Fruit fly (Drosophila melanogaster) whole organism, embryonic: Measurements from ENCODE around the gene erm.

Experiments
- ATbp ChIP-seq: fragments of 200-800 bp; sonication (Bioruptor generic); optimal IDR thresholded peaks from 2 replicates; lab custom pipeline; 2017; ENCODE audit warnings: missing biosample characterization, mild to moderate bottlenecking, missing genetic modification characterization, missing genetic modification reagents
- CG10366 ChIP-seq: fragments of 200-800 bp; sonication (Bioruptor generic); IDR thresholded peaks from 2 replicates; pipeline ENCODE4 v1.3.6; 2022; ENCODE audit warnings: missing biosample characterization, missing genetic modification characterization
- CG11085 ChIP-seq: fragments of 200-800 bp; sonication (Bioruptor generic); IDR thresholded peaks from 2 replicates; pipeline ENCODE4 v1.3.6; 2022; ENCODE audit warnings: missing biosample characterization, missing genetic modification characterization
- CG11093 ChIP-seq: fragments of 200-800 bp; sonication (Bioruptor generic); IDR thresholded peaks from 3 replicates; pipeline ENCODE4 v1.3.6; 2022; ENCODE audit warnings: missing biosample characterization, missing genetic modification characterization
- CG12155 ChIP-seq: fragments of 200-800 bp; sonication (Bioruptor generic); optimal IDR thresholded peaks from 3 replicates; lab custom pipeline; 2016; ENCODE audit warnings: missing biosample characterization, missing genetic modification characterization
- CG12219 ChIP-seq: fragments of 200-800 bp; sonication (Bioruptor generic); optimal IDR thresholded peaks from 3 replicates; lab custom pipeline; 2018; ENCODE audit warnings: missing biosample characterization, mild to moderate bottlenecking, missing genetic modification characterization
- CG12744 ChIP-seq: fragments of 200-800 bp; sonication (Bioruptor generic); optimal IDR thresholded peaks from 2 replicates; lab custom pipeline; 2016; ENCODE audit warnings: missing biosample characterization, missing genetic modification characterization
- CG13424 ChIP-seq: fragments of 200-800 bp; sonication (Bioruptor generic); optimal IDR thresholded peaks from 2 replicates; lab custom pipeline; 2019; ENCODE audit warnings: missing biosample characterization, mild to moderate bottlenecking, missing genetic modification characterization, moderate library complexity
- CG14014 ChIP-seq: fragments of 200-800 bp; sonication (Bioruptor generic); IDR thresholded peaks from 2 replicates; pipeline ENCODE4 v1.3.6; 2022; ENCODE audit warnings: missing biosample characterization, missing genetic modification characterization
- CG14441 ChIP-seq: fragments of 200-800 bp; sonication (Bioruptor generic); IDR thresholded peaks from 2 replicates; pipeline ENCODE4 v1.3.6; 2022; ENCODE audit warnings: missing biosample characterization, missing genetic modification characterization
- CG17361 ChIP-seq: fragments of 200-800 bp; sonication (Bioruptor generic); IDR thresholded peaks from 3 replicates; pipeline ENCODE4 v1.3.6; 2022; ENCODE audit warnings: missing biosample characterization, missing genetic modification characterization
- CG2712 ChIP-seq: fragments of 200-800 bp; optimal IDR thresholded peaks from 3 replicates; lab custom pipeline; 2019; ENCODE audit warnings: missing biosample characterization, mild to moderate bottlenecking, missing genetic modification characterization, moderate library complexity
- CG2875 ChIP-seq: fragments of 200-800 bp; sonication (Bioruptor generic); optimal IDR thresholded peaks from 2 replicates; lab custom pipeline; 2017; ENCODE audit warnings: missing biosample characterization, mild to moderate bottlenecking, missing genetic modification characterization, missing genetic modification reagents
- CG32772 ChIP-seq: fragments of 200-800 bp; sonication (Bioruptor generic); IDR thresholded peaks from 2 replicates; pipeline ENCODE4 v1.3.6; 2022; ENCODE audit warnings: missing biosample characterization, missing genetic modification characterization
- CG3726 ChIP-seq: fragments of 200-800 bp; sonication (Bioruptor generic); IDR thresholded peaks from 3 replicates; pipeline ENCODE4, ENCODE4 v1.3.6; 2022; ENCODE audit warnings: missing biosample characterization, missing genetic modification characterization
- CG5953 ChIP-seq: fragments of 200-800 bp; sonication (Bioruptor generic); IDR thresholded peaks from 2 replicates; pipeline ENCODE4 v1.3.6; 2022; ENCODE audit warnings: missing biosample characterization, missing genetic modification characterization
- CG6813 ChIP-seq: fragments of 200-800 bp; sonication (Bioruptor generic); optimal IDR thresholded peaks from 2 replicates; lab custom pipeline; 2017; ENCODE audit warnings: missing biosample characterization, missing genetic modification characterization, mild to moderate bottlenecking, moderate library complexity, missing genetic modification reagents
- CG7357 ChIP-seq: fragments of 200-800 bp; sonication (Bioruptor generic); IDR thresholded peaks from 3 replicates; pipeline ENCODE4 v1.3.6; 2022; ENCODE audit warnings: missing biosample characterization, missing genetic modification characterization
- CG8290 ChIP-seq, 3 experiments: fragments of 200-800 bp; sonication (Bioruptor generic); optimal IDR thresholded peaks; 2 replicates each; lab custom pipeline; 2016 to 2019; ENCODE audit warnings: missing biosample characterization in 3 of 3, missing genetic modification characterization in 3 of 3, mild to moderate bottlenecking in 2 of 3, moderate library complexity in 1 of 3
- CG8359 ChIP-seq: fragments of 200-800 bp; sonication (Bioruptor generic); optimal IDR thresholded peaks from 2 replicates; lab custom pipeline; 2017; ENCODE audit warnings: missing biosample characterization, mild to moderate bottlenecking, missing genetic modification characterization, borderline replicate concordance
- CG8765 ChIP-seq: fragments of 200-800 bp; sonication (Bioruptor generic); IDR thresholded peaks from 2 replicates; pipeline ENCODE4 v1.3.6; 2022; ENCODE audit warnings: missing biosample characterization, missing genetic modification characterization
- CkIIα-i1 ChIP-seq: fragments of 200-800 bp; sonication (Bioruptor generic); IDR thresholded peaks from 2 replicates; pipeline ENCODE4 v1.3.6; 2022; ENCODE audit warnings: missing biosample characterization, missing genetic modification characterization
- Dip2 ChIP-seq: fragments of 200-800 bp; sonication (Bioruptor generic); IDR thresholded peaks from 2 replicates; pipeline ENCODE4 v1.3.6; 2022; ENCODE audit warnings: missing biosample characterization, missing genetic modification characterization
- Dref ChIP-seq: fragments of 200-800 bp; sonication (Bioruptor generic); IDR thresholded peaks from 2 replicates; pipeline ENCODE4 v1.3.6; 2022; ENCODE audit warnings: missing biosample characterization, missing genetic modification characterization
- Eip74EF ChIP-seq, 2 experiments: fragments of 200-800 bp in 1 of 2; fragments of >200 bp in 1 of 2; sonication (Bioruptor generic) in 1 of 2; optimal IDR thresholded peaks; 2 replicates each; lab custom pipeline; 2017 to 2019; ENCODE audit warnings: missing biosample characterization in 2 of 2, missing genetic modification characterization in 2 of 2, mild to moderate bottlenecking in 1 of 2, moderate library complexity in 1 of 2
- H2.0 ChIP-seq: fragments of 200-800 bp; sonication (Bioruptor generic); IDR thresholded peaks from 2 replicates; pipeline ENCODE4 v1.3.6; 2022; ENCODE audit warnings: missing biosample characterization, missing genetic modification characterization
- HLH54F ChIP-seq: fragments of 200-800 bp; sonication (Bioruptor generic); optimal IDR thresholded peaks from 3 replicates; lab custom pipeline; 2016; ENCODE audit warnings: missing biosample characterization, missing genetic modification characterization
- Hmr ChIP-seq: fragments of 200-800 bp; sonication (Bioruptor generic); optimal IDR thresholded peaks from 3 replicates; lab custom pipeline; 2017; ENCODE audit warnings: mild to moderate bottlenecking, missing biosample characterization, missing genetic modification reagents, missing genetic modification characterization
- MTF-1 ChIP-seq: fragments of 200-800 bp; sonication (Bioruptor generic); optimal IDR thresholded peaks from 2 replicates; lab custom pipeline; 2018; ENCODE audit warnings: missing biosample characterization, mild to moderate bottlenecking, missing genetic modification characterization, borderline replicate concordance
- Med ChIP-seq: fragments of 200-800 bp; sonication (Bioruptor generic); peaks from one replicate; lab custom pipeline; 2016; ENCODE audit warnings: missing biosample characterization, missing genetic modification characterization, mild to moderate bottlenecking, inconsistent platforms, moderate library complexity
- Mes4 ChIP-seq: fragments of 200-800 bp; sonication (Bioruptor generic); optimal IDR thresholded peaks from 2 replicates; lab custom pipeline; 2016; ENCODE audit warnings: missing biosample characterization, missing genetic modification characterization
- Poxn ChIP-seq: fragments of 200-800 bp; sonication (Bioruptor generic); IDR thresholded peaks from 2 replicates; pipeline ENCODE4 v1.3.6; 2022; ENCODE audit warnings: missing biosample characterization, missing genetic modification characterization
- Ptx1 ChIP-seq: fragments of 200-800 bp; sonication (Bioruptor generic); IDR thresholded peaks from 2 replicates; pipeline ENCODE4 v1.3.6; 2022; ENCODE audit warnings: missing biosample characterization, missing genetic modification characterization
- Rfx ChIP-seq: fragments of 200-800 bp; sonication (Bioruptor generic); IDR thresholded peaks from 2 replicates; pipeline ENCODE4 v1.3.6; 2022; ENCODE audit warnings: missing biosample characterization, missing genetic modification characterization
- bcd ChIP-seq: fragments of 200-800 bp; sonication (Bioruptor generic); optimal IDR thresholded peaks from 2 replicates; lab custom pipeline; 2017; ENCODE audit warnings: missing biosample characterization, mild to moderate bottlenecking, missing genetic modification characterization
- bowl ChIP-seq: fragments of 200-800 bp; sonication (Bioruptor generic); IDR thresholded peaks from 2 replicates; pipeline ENCODE4 v1.3.6; 2022; ENCODE audit warnings: missing biosample characterization, missing genetic modification characterization
- da ChIP-seq: fragments of 200-800 bp; sonication (Bioruptor generic); optimal IDR thresholded peaks from 2 replicates; lab custom pipeline; 2016; ENCODE audit warnings: missing biosample characterization, missing genetic modification characterization
- esg ChIP-seq: fragments of 200-800 bp; sonication (Bioruptor generic); conservative IDR thresholded peaks from 2 replicates; pipeline ENCODE4 v1.3.6; 2022; ENCODE audit warnings: missing biosample characterization, missing genetic modification characterization
- grn ChIP-seq: fragments of 200-800 bp; sonication (Bioruptor generic); optimal IDR thresholded peaks from 3 replicates; lab custom pipeline; 2017; ENCODE audit warnings: missing biosample characterization, missing genetic modification characterization
- ind ChIP-seq: fragments of 200-800 bp; sonication (Bioruptor generic); optimal IDR thresholded peaks from 3 replicates; lab custom pipeline; 2016; ENCODE audit warnings: missing biosample characterization, missing genetic modification characterization
- jigr1 ChIP-seq: fragments of 200-800 bp; sonication (Bioruptor generic); IDR thresholded peaks from 3 replicates; pipeline ENCODE4 v1.3.6; 2022; ENCODE audit warnings: missing biosample characterization, missing genetic modification characterization
- kay ChIP-seq: fragments of 200-800 bp; sonication (Bioruptor generic); optimal IDR thresholded peaks from 2 replicates; lab custom pipeline; 2016; ENCODE audit warnings: missing biosample characterization, missing genetic modification characterization
- lab ChIP-seq: fragments of 200-800 bp; sonication (Bioruptor generic); optimal IDR thresholded peaks from 3 replicates; lab custom pipeline; 2017; ENCODE audit warnings: missing biosample characterization, missing genetic modification characterization, mild to moderate bottlenecking, moderate library complexity, missing genetic modification reagents
- pita ChIP-seq: fragments of 200-800 bp; sonication (Bioruptor generic); optimal IDR thresholded peaks from 2 replicates; lab custom pipeline; 2017; ENCODE audit warnings: missing biosample characterization, mild to moderate bottlenecking, missing genetic modification characterization
- row ChIP-seq: fragments of 200-800 bp; sonication (Bioruptor generic); IDR thresholded peaks from 3 replicates; pipeline ENCODE4 v1.3.6; 2022; ENCODE audit warnings: missing biosample characterization, missing genetic modification characterization
- sisA ChIP-seq: fragments of 200-800 bp; sonication (Bioruptor generic); IDR thresholded peaks from 2 replicates; pipeline ENCODE4 v1.3.6; 2022; ENCODE audit warnings: missing biosample characterization, missing genetic modification characterization
- sna ChIP-seq: fragments of 200-800 bp; sonication (Bioruptor generic); IDR thresholded peaks from 2 replicates; pipeline ENCODE4 v1.3.6; 2022; ENCODE audit warnings: missing biosample characterization, missing genetic modification characterization; ENCODE audit not compliant: partially characterized antibody
- stc ChIP-seq: fragments of 200-800 bp; sonication (Bioruptor generic); IDR thresholded peaks from 2 replicates; pipeline ENCODE4 v1.3.6; 2022; ENCODE audit warnings: missing biosample characterization, missing genetic modification characterization
- twi ChIP-seq: fragments of 200-800 bp; optimal IDR thresholded peaks from 2 replicates; lab custom pipeline; 2019; ENCODE audit warnings: missing biosample characterization, mild to moderate bottlenecking, missing genetic modification characterization, moderate library complexity
- z ChIP-seq: fragments of 200-800 bp; sonication (Bioruptor generic); IDR thresholded peaks from 3 replicates; pipeline ENCODE4 v1.3.6; 2022; ENCODE audit warnings: missing biosample characterization, missing genetic modification characterization
- zfh1 ChIP-seq: fragments of 200-800 bp; sonication (Bioruptor generic); IDR thresholded peaks from 3 replicates; pipeline ENCODE4 v1.3.6; 2022; ENCODE audit warnings: missing biosample characterization, missing genetic modification characterization

The erm gene

dm6 chr2L:1916461-1916860, 53.7 kb downstream of the erm start (continued):
- peak; percentile 65 for TF ChIP-seq CG5953 (GFP tag; lab: Robert Waterston, UW)
- no peak for TF ChIP-seq CG8290 (GFP tag; optimal IDR thresholded peaks at IDR 0.05; lab: Kevin White, UChicago)
- peak in 1 of 2 experiments; percentile 26 for TF ChIP-seq CG8290 (tag; optimal IDR thresholded peaks at IDR 0.05; lab: Kevin White, UChicago)
- TF ChIP-seq sisA (GFP tag; lab: Robert Waterston, UW) = peak; percentile 73
- no peak for TF ChIP-seq Dip2 (GFP tag; lab: Robert Waterston, UW)
- no peak for TF ChIP-seq Mes4 (GFP tag; lab: Kevin White, UChicago)
- no peak for TF ChIP-seq z (GFP tag; lab: Robert Waterston, UW)
- no peak for TF ChIP-seq H2.0 (GFP tag; lab: Robert Waterston, UW)
- TF ChIP-seq CG12744 = no peak
- no peak for TF ChIP-seq HLH54F (GFP tag; lab: Kevin White, UChicago)
- TF ChIP-seq CG12155 (GFP tag; lab: Kevin White, UChicago) = no peak
- no peak for TF ChIP-seq Rfx (GFP tag; lab: Robert Waterston, UW)
- TF ChIP-seq da (GFP tag; lab: Kevin White, UChicago) = no peak
- TF ChIP-seq twi = no peak
- TF ChIP-seq CG7357 (GFP tag; lab: Robert Waterston, UW) = no peak
- peak; percentile 64 for TF ChIP-seq row
- TF ChIP-seq Med (GFP tag; lab: Kevin White, UChicago) = peak; percentile 12
- TF ChIP-seq CG2712 (tag; lab: Kevin White, UChicago) = peak; percentile 57
- no peak for TF ChIP-seq MTF-1
- TF ChIP-seq ind (GFP tag; lab: Kevin White, UChicago) = peak; percentile 40
- TF ChIP-seq CG8765 (GFP tag; lab: Robert Waterston, UW) = no peak
- peak; percentile 32 for TF ChIP-seq CG13424 (tag; lab: Kevin White, UChicago)
- TF ChIP-seq CG3726 (GFP tag; lab: Robert Waterston, UW) = peak; percentile 56; the same call in 1 of the 3 replicates
- peak; percentile 32 for TF ChIP-seq lab (GFP tag; lab: Kevin White, UChicago)
- TF ChIP-seq CG11085 (GFP tag; lab: Robert Waterston, UW) = no peak
- TF ChIP-seq CG14441 = peak; percentile 70
- TF ChIP-seq CG10366 = peak; percentile 70
- TF ChIP-seq grn (GFP tag; lab: Kevin White, UChicago) = no peak
- no peak for TF ChIP-seq Dref (GFP tag; lab: Robert Waterston, UW)
- no peak for TF ChIP-seq CG6813 (GFP tag; lab: Kevin White, UChicago)
- peak; percentile 8 for TF ChIP-seq CG2875
- TF ChIP-seq pita (GFP tag; lab: Kevin White, UChicago) = no peak
- peak; percentile 76 for TF ChIP-seq stc (GFP tag; lab: Robert Waterston, UW)
- no peak for TF ChIP-seq kay (GFP tag; lab: Kevin White, UChicago)
- TF ChIP-seq sna (GFP tag; lab: Robert Waterston, UW) = no peak
- peak; percentile 60; the same call in 1 of the 3 replicates for TF ChIP-seq CG11093 (GFP tag; lab: Robert Waterston, UW)
- TF ChIP-seq CG14014 (GFP tag; lab: Robert Waterston, UW) = no peak
- peak; percentile 19 for TF ChIP-seq CG12219 (GFP tag; lab: Kevin White, UChicago)
- peak; percentile 77 for TF ChIP-seq ATbp (GFP tag; lab: Kevin White, UChicago)
- TF ChIP-seq bcd = peak; percentile 22
- TF ChIP-seq Ptx1 = peak; percentile 55
- TF ChIP-seq CG8359 (GFP tag; lab: Kevin White, UChicago) = no peak
- 0 out of 3 replicates have a peak, but pooled peaks have one; percentile 32 for TF ChIP-seq jigr1 (GFP tag; lab: Robert Waterston, UW)
- no peak for TF ChIP-seq CkIIα-i1 (GFP tag; lab: Robert Waterston, UW)
- TF ChIP-seq bowl (GFP tag; lab: Robert Waterston, UW) = 0 out of 2 replicates have a peak, but pooled peaks have one; percentile 51
- peak in 1 of 2 experiments; percentile 28 for TF ChIP-seq Eip74EF (GFP tag; optimal IDR thresholded peaks at IDR 0.05; lab: Kevin White, UChicago)
- TF ChIP-seq Hmr (GFP tag; lab: Kevin White, UChicago) = no peak
- TF ChIP-seq CG32772 = peak; percentile 68
- peak; percentile 71 for TF ChIP-seq zfh1
- TF ChIP-seq esg = peak; percentile 58
- no peak for TF ChIP-seq Poxn
- TF ChIP-seq CG17361 = peak; percentile 52; the same call in 2 of the 3 replicates
